Fruit fly (Drosophila melanogaster) whole organism, pupa: Measurements from ENCODE around the gene NimC4.

ENCODE experiments used
- EcR ChIP-seq: fragments of 200-800 bp; sonication (Bioruptor generic); optimal IDR thresholded peaks from 3 replicates; lab custom pipeline; 2019; ENCODE audit warnings: missing biosample characterization, missing genetic modification characterization, mild to moderate bottlenecking, moderate library complexity, missing genetic modification reagents
- Pif1A ChIP-seq: fragments of 200-800 bp; sonication (Bioruptor generic); optimal IDR thresholded peaks from 3 replicates; lab custom pipeline; 2016; ENCODE audit warnings: missing biosample characterization, missing genetic modification characterization
- Pif1B ChIP-seq: fragments of 200-800 bp; sonication (Bioruptor generic); optimal IDR thresholded peaks from 3 replicates; lab custom pipeline; 2016; ENCODE audit warnings: missing biosample characterization, missing genetic modification characterization

DNA sequence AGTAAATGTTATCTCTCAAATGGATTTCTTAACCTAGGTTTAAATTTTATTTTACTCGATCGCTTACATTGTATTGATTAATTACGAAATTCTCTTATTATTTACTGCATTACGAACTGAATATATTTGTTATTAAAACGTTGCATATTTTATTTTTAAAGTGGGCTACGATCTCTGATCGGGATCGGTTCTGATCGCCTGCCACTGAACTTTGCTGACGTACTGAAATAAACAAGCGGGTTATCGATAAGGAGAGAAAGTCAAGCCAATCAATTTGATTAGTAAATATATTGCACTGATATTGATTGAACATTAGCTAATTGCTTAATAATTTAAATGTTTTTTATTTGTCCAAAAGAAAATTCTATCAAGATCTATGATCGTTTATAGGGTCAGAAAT is 18.1 kb upstream of the NimC4 start:
- TF ChIP-seq EcR (GFP tag; lab: Kevin White, UChicago) (no peak), Pif1A (no peak), Pif1B (GFP tag; lab: Kevin White, UChicago) (no peak)
